Worm (Caenorhabditis elegans) whole organism, L1 larva: ENCODE results near the gene C05C12.6.

Experiments used
- C16A3.4 ChIP-seq: fragments of 150-350 bp; optimal IDR thresholded peaks from 2 replicates; lab custom pipeline; 2014; ENCODE audit warnings: missing biosample characterization, missing genetic modification characterization
- aha-1 ChIP-seq: fragments of 150-350 bp; optimal IDR thresholded peaks from 2 replicates; lab custom pipeline; 2014; ENCODE audit warnings: missing biosample characterization, missing genetic modification characterization
- ceh-63 ChIP-seq: fragments of 200-800 bp; sonication (Bioruptor generic); optimal IDR thresholded peaks from 2 replicates; lab custom pipeline; 2018; ENCODE audit warnings: mild to moderate bottlenecking, missing genetic modification characterization, missing compliant biosample characterization
- ceh-8 ChIP-seq: fragments of 200-800 bp; sonication (Bioruptor generic); optimal IDR thresholded peaks from 2 replicates; lab custom pipeline; 2018; ENCODE audit warnings: mild to moderate bottlenecking, missing genetic modification characterization, moderate library complexity, missing compliant biosample characterization
- ceh-82 ChIP-seq, 3 experiments: fragments of 150-350 bp in 1 of 3; sonication (generic microtip) in 2 of 3; optimal IDR thresholded peaks; 2 replicates each; lab custom pipeline; 2014 to 2017; ENCODE audit warnings: missing biosample characterization in 3 of 3, missing genetic modification characterization in 3 of 3
- ceh-88 ChIP-seq: fragments of 200-800 bp; sonication (Bioruptor generic); IDR thresholded peaks from 2 replicates; pipeline ENCODE4 v1.3.6; 2022; ENCODE audit warnings: missing genetic modification characterization, missing compliant biosample characterization
- ceh-90 ChIP-seq: sonication (generic microtip); optimal IDR thresholded peaks from 2 replicates; lab custom pipeline; 2016; ENCODE audit warnings: missing genetic modification characterization, missing compliant biosample characterization
- ces-1 ChIP-seq: fragments of 150-350 bp; optimal IDR thresholded peaks from 2 replicates; lab custom pipeline; 2014; ENCODE audit warnings: missing biosample characterization, missing genetic modification reagents, missing genetic modification characterization
- efl-1 ChIP-seq, 4 experiments: fragments of 150-350 bp; optimal IDR thresholded peaks in 3 of 4; peaks in 1 of 4; 1 replicate in 1 of 4; 2 replicates in 3 of 4; lab custom pipeline; 2014; ENCODE audit warnings: missing biosample characterization in 2 of 4, missing genetic modification characterization in 2 of 4, missing genetic modification reagents in 2 of 4
- egl-27 ChIP-seq, 2 experiments: fragments of 150-350 bp in 1 of 2; sonication (generic microtip); optimal IDR thresholded peaks; 3 replicates each; lab custom pipeline; 2017 to 2018; ENCODE audit warnings: missing biosample characterization in 2 of 2, missing genetic modification characterization in 2 of 2, missing genetic modification reagents in 2 of 2
- elt-2 ChIP-seq: sonication (generic microtip); optimal IDR thresholded peaks from 2 replicates; lab custom pipeline; 2016; ENCODE audit warnings: missing genetic modification characterization, mild to moderate bottlenecking, inconsistent platforms, missing compliant biosample characterization, missing genetic modification reagents
- fos-1 ChIP-seq: fragments of 150-350 bp; optimal IDR thresholded peaks from 2 replicates; lab custom pipeline; 2014; ENCODE audit warnings: missing biosample characterization, missing genetic modification characterization
- grh-1 ChIP-seq: fragments of 200-800 bp; sonication (Bioruptor generic); IDR thresholded peaks from 2 replicates; pipeline ENCODE4 v1.3.6; 2022; ENCODE audit warnings: missing genetic modification reagents, missing genetic modification characterization, missing compliant biosample characterization
- hlh-4 ChIP-seq: sonication (generic microtip); optimal IDR thresholded peaks from 2 replicates; lab custom pipeline; 2016; ENCODE audit warnings: mild to moderate bottlenecking, missing genetic modification characterization, missing compliant biosample characterization
- irx-1 ChIP-seq: sonication (generic microtip); optimal IDR thresholded peaks from 2 replicates; lab custom pipeline; 2016; ENCODE audit warnings: missing genetic modification characterization, missing compliant biosample characterization
- isw-1 ChIP-seq: fragments of 200-800 bp; sonication (Bioruptor generic); IDR thresholded peaks from 2 replicates; pipeline ENCODE4 v1.3.6; 2022; ENCODE audit warnings: missing genetic modification characterization, missing compliant biosample characterization
- jun-1 ChIP-seq: fragments of 150-350 bp; optimal IDR thresholded peaks from 2 replicates; lab custom pipeline; 2014; ENCODE audit warnings: missing biosample characterization, missing genetic modification reagents, missing genetic modification characterization
- lin-15B ChIP-seq: fragments of 150-350 bp; sonication (generic microtip); optimal IDR thresholded peaks from 3 replicates; lab custom pipeline; 2014; ENCODE audit warnings: missing biosample characterization, missing genetic modification characterization
- lin-35 ChIP-seq, 2 experiments: fragments of 150-350 bp; optimal IDR thresholded peaks; 2 replicates each; lab custom pipeline; 2014; ENCODE audit warnings: missing biosample characterization in 2 of 2, missing genetic modification characterization in 2 of 2, missing genetic modification reagents in 2 of 2
- lin-39 ChIP-seq: fragments of 150-350 bp; optimal IDR thresholded peaks from 2 replicates; lab custom pipeline; 2014; ENCODE audit warnings: missing biosample characterization, missing genetic modification reagents, missing genetic modification characterization
- lsy-2 ChIP-seq, 2 experiments: fragments of 150-350 bp; optimal IDR thresholded peaks; 2 replicates each; lab custom pipeline; 2014; ENCODE audit warnings: missing biosample characterization in 2 of 2, missing genetic modification characterization in 2 of 2
- mab-9 ChIP-seq: fragments of 200-800 bp; sonication (Bioruptor generic); IDR thresholded peaks from 2 replicates; pipeline ENCODE4 v1.3.6; 2022; ENCODE audit warnings: missing genetic modification reagents, missing genetic modification characterization, missing compliant biosample characterization
- mdl-1 ChIP-seq, 2 experiments: fragments of 150-350 bp; optimal IDR thresholded peaks; 2 replicates each; lab custom pipeline; 2014 to 2017; ENCODE audit warnings: missing biosample characterization in 2 of 2, missing genetic modification characterization in 2 of 2, inconsistent platforms in 1 of 2
- nhr-11 ChIP-seq: fragments of 150-350 bp; optimal IDR thresholded peaks from 2 replicates; lab custom pipeline; 2014; ENCODE audit warnings: missing biosample characterization, missing genetic modification characterization
- nhr-20 ChIP-seq: sonication (generic microtip); optimal IDR thresholded peaks from 2 replicates; lab custom pipeline; 2016; ENCODE audit warnings: mild to moderate bottlenecking, missing genetic modification characterization, missing compliant biosample characterization
- nhr-237 ChIP-seq: fragments of 150-350 bp; optimal IDR thresholded peaks from 2 replicates; lab custom pipeline; 2014; ENCODE audit warnings: missing biosample characterization, missing genetic modification characterization
- nhr-28 ChIP-seq: fragments of 150-350 bp; optimal IDR thresholded peaks from 2 replicates; lab custom pipeline; 2014; ENCODE audit warnings: missing biosample characterization, missing genetic modification characterization
- nhr-77 ChIP-seq: fragments of 150-350 bp; optimal IDR thresholded peaks from 2 replicates; lab custom pipeline; 2014; ENCODE audit warnings: missing biosample characterization, missing genetic modification characterization
- nhr-90 ChIP-seq: sonication (generic microtip); optimal IDR thresholded peaks from 2 replicates; lab custom pipeline; 2016; ENCODE audit warnings: mild to moderate bottlenecking, missing genetic modification characterization, missing compliant biosample characterization; ENCODE audit not compliant: poor library complexity
- pqm-1 ChIP-seq: sonication (generic microtip); optimal IDR thresholded peaks from 3 replicates; lab custom pipeline; 2017; ENCODE audit warnings: missing biosample characterization, missing genetic modification characterization
- snu-23 ChIP-seq: sonication (generic microtip); optimal IDR thresholded peaks from 2 replicates; lab custom pipeline; 2016; ENCODE audit warnings: missing genetic modification characterization, missing compliant biosample characterization
- sup-37 ChIP-seq: fragments of 200-800 bp; sonication (Bioruptor generic); optimal IDR thresholded peaks from 2 replicates; lab custom pipeline; 2018; ENCODE audit warnings: mild to moderate bottlenecking, missing genetic modification characterization, missing compliant biosample characterization
- tbx-2 ChIP-seq: sonication (generic microtip); optimal IDR thresholded peaks from 2 replicates; lab custom pipeline; 2016; ENCODE audit warnings: missing genetic modification characterization, missing compliant biosample characterization
- tlp-1 ChIP-seq: fragments of 150-350 bp; optimal IDR thresholded peaks from 2 replicates; lab custom pipeline; 2014; ENCODE audit warnings: missing biosample characterization, missing genetic modification characterization
- unc-130 ChIP-seq: fragments of 150-350 bp; optimal IDR thresholded peaks from 2 replicates; lab custom pipeline; 2017; ENCODE audit warnings: missing biosample characterization, missing genetic modification characterization, inconsistent platforms
- unc-30 ChIP-seq: sonication (generic microtip); optimal IDR thresholded peaks from 2 replicates; lab custom pipeline; 2017; ENCODE audit warnings: missing biosample characterization, missing genetic modification characterization
- unc-62 ChIP-seq: fragments of 150-350 bp; optimal IDR thresholded peaks from 2 replicates; lab custom pipeline; 2014; ENCODE audit warnings: missing biosample characterization, missing genetic modification reagents, missing genetic modification characterization
- vab-15 ChIP-seq: sonication (generic microtip); optimal IDR thresholded peaks from 2 replicates; lab custom pipeline; 2017; ENCODE audit warnings: missing genotype, mild to moderate bottlenecking, missing genetic modification characterization, missing compliant biosample characterization
- zag-1 ChIP-seq: fragments of 150-350 bp; optimal IDR thresholded peaks from 2 replicates; lab custom pipeline; 2014; ENCODE audit warnings: missing biosample characterization, missing genetic modification characterization

C05C12.6 gene

ce11 chrIV:11284102-11284531 lies 42.8 kb upstream of the C05C12.6 start:
- TF ChIP-seq nhr-20 (tag; lab: Kevin White, UChicago) (peak; percentile 37), lin-35 (GFP tag; optimal IDR thresholded peaks at IDR 0.05; lab: Kevin White, UChicago) (peak in 1 of 2 experiments; percentile 48), vab-15 (tag; lab: Kevin White, UChicago) (no peak), nhr-237 (tag; lab: Kevin White, UChicago) (no peak), pqm-1 (tag; lab: Kevin White, UChicago) (peak; percentile 28), grh-1 (no peak), efl-1 (optimal IDR thresholded peaks at IDR 0.05; lab: Kevin White, UChicago) (peak in 1 of 2 experiments; percentile 13), efl-1 (GFP tag; optimal IDR thresholded peaks at IDR 0.05 in 1 of 2; lab: Kevin White, UChicago) (peak in 1 of 2 experiments; percentile 89), mab-9 (no peak), ceh-90 (tag; lab: Kevin White, UChicago) (no peak), lsy-2 (tag; optimal IDR thresholded peaks at IDR 0.05; lab: Kevin White, UChicago) (peak in 1 of 2 experiments; percentile 20), nhr-77 (peak; percentile 76), hlh-4 (tag; lab: Kevin White, UChicago) (no peak), lin-39 (no peak), jun-1 (tag; lab: Kevin White, UChicago) (peak; percentile 46), nhr-90 (peak; percentile 50), ces-1 (GFP tag; lab: Kevin White, UChicago) (no peak), mdl-1 (tag; optimal IDR thresholded peaks at IDR 0.05; lab: Kevin White, UChicago) (peak in 1 of 2 experiments; percentile 25), tbx-2 (peak; percentile 63), snu-23 (GFP tag; lab: Kevin White, UChicago) (no peak), fos-1 (tag; lab: Kevin White, UChicago) (no peak), unc-30 (tag; lab: Kevin White, UChicago) (no peak), sup-37 (peak; percentile 6), ceh-82 (tag; optimal IDR thresholded peaks at IDR 0.05; lab: Kevin White, UChicago) (peak in 1 of 3 experiments; percentile 1), elt-2 (tag; lab: Kevin White, UChicago) (peak; percentile 85), nhr-11 (tag; lab: Kevin White, UChicago) (no peak)

- no peak for TF ChIP-seq vab-15 (tag; lab: Kevin White, UChicago)
- TF ChIP-seq unc-62: no peak
- no peak for TF ChIP-seq ceh-63 (GFP tag; lab: Kevin White, UChicago)
Observed at ce11 chrIV:11276026-11276425, 34.8 kb upstream of the C05C12.6 start.

- no peak for TF ChIP-seq egl-27 (tag; optimal IDR thresholded peaks at IDR 0.05; lab: Kevin White, UChicago)
- TF ChIP-seq ceh-8 (GFP tag; lab: Kevin White, UChicago): no peak
- no peak for TF ChIP-seq zag-1
- no peak for TF ChIP-seq fos-1 (tag; lab: Kevin White, UChicago)
- TF ChIP-seq unc-30 (tag; lab: Kevin White, UChicago): no peak
- no peak for TF ChIP-seq nhr-28
- TF ChIP-seq ceh-88: no peak
- no peak for TF ChIP-seq tlp-1 (tag; lab: Kevin White, UChicago)
- no peak for TF ChIP-seq unc-62
- no peak for TF ChIP-seq pqm-1 (tag; lab: Kevin White, UChicago)
- TF ChIP-seq unc-130 (tag; lab: Kevin White, UChicago): no peak
- no peak for TF ChIP-seq C16A3.4
- TF ChIP-seq isw-1 (GFP tag; lab: Robert Waterston, UW): no peak
- no peak for TF ChIP-seq aha-1 (tag; lab: Kevin White, UChicago)
- TF ChIP-seq efl-1 (optimal IDR thresholded peaks at IDR 0.05; lab: Kevin White, UChicago): no peak
- TF ChIP-seq efl-1 (GFP tag; optimal IDR thresholded peaks at IDR 0.05 in 1 of 2; lab: Kevin White, UChicago): no peak
- no peak for TF ChIP-seq ceh-63 (GFP tag; lab: Kevin White, UChicago)
- no peak for TF ChIP-seq irx-1 (tag; lab: Kevin White, UChicago)
- TF ChIP-seq sup-37: no peak
- TF ChIP-seq ces-1 (GFP tag; lab: Kevin White, UChicago): no peak
- no peak for TF ChIP-seq lin-15B (tag; lab: Kevin White, UChicago)
Observed at ce11 chrIV:11273151-11273550, 31.9 kb upstream of the C05C12.6 start, which contains the start of gene gtl-2. Gene gtl-2 (plus strand): TSS chrIV:11273451.
